Worm (Caenorhabditis elegans) whole organism, L4 larva: Measurements from ENCODE around the gene T12B3.3.

Experiments used
- duxl-1 ChIP-seq: sonication (generic microtip); optimal IDR thresholded peaks from 2 replicates; lab custom pipeline; 2016; ENCODE audit warnings: mild to moderate bottlenecking, missing genetic modification characterization, moderate library complexity, missing compliant biosample characterization; ENCODE audit not compliant: poor library complexity
- fos-1 ChIP-seq: fragments of 150-350 bp; optimal IDR thresholded peaks from 2 replicates; lab custom pipeline; 2014; ENCODE audit warnings: missing biosample characterization, missing genetic modification characterization
- lin-13 ChIP-seq: fragments of 150-350 bp; optimal IDR thresholded peaks from 2 replicates; lab custom pipeline; 2014; ENCODE audit warnings: missing biosample characterization, missing genetic modification reagents, missing genetic modification characterization
- lsy-2 ChIP-seq, 2 experiments: fragments of 150-350 bp in 1 of 2; sonication (generic microtip) in 1 of 2; optimal IDR thresholded peaks; 2 replicates each; lab custom pipeline; 2014 to 2017; ENCODE audit warnings: missing biosample characterization in 2 of 2, missing genetic modification characterization in 2 of 2
- nhr-25 ChIP-seq: sonication (generic microtip); optimal IDR thresholded peaks from 2 replicates; lab custom pipeline; 2017; ENCODE audit warnings: missing genetic modification characterization, mild to moderate bottlenecking, missing compliant biosample characterization, antibody characterized with exemption, moderate library complexity, borderline replicate concordance; ENCODE audit not compliant: insufficient read depth
- nhr-28 ChIP-seq: fragments of 150-350 bp; optimal IDR thresholded peaks from 2 replicates; lab custom pipeline; 2014; ENCODE audit warnings: missing biosample characterization, missing genetic modification characterization
- snpc-4 ChIP-seq: fragments of 150-350 bp; optimal IDR thresholded peaks from 2 replicates; lab custom pipeline; 2014; ENCODE audit warnings: missing biosample characterization, missing genetic modification characterization
- zag-1 ChIP-seq: fragments of 150-350 bp; optimal IDR thresholded peaks from 2 replicates; lab custom pipeline; 2014; ENCODE audit warnings: missing biosample characterization, missing genetic modification characterization

DNA sequence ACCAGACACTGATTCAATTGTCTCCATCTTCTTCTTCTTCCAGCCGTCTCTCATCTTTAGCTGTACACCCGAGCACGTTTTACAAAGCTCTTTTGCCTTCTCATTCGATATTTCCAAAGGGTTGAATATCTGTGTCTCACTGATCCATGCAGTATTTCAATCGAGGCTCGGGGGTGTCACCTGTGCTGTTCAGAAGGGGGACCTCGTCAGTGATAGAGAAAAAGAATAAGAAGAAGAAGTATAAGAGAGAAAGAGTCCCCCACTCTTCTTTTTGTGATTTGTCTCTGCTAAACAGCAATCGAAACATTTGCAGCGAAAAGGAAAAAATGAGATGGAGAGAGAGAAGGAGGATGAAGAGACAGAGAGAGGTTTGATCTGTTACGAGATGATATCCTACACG lies 51.1 kb downstream of the T12B3.3 start:
- TF ChIP-seq zag-1 (tag; lab: Kevin White, UChicago) (no peak), nhr-28 (tag; lab: Kevin White, UChicago) (no peak), snpc-4 (no peak), nhr-25 (tag; lab: Kevin White, UChicago) (no peak), lin-13 (GFP tag; lab: Kevin White, UChicago) (no peak), duxl-1 (no peak), lsy-2 (tag; optimal IDR thresholded peaks at IDR 0.05; lab: Kevin White, UChicago) (no peak), fos-1 (tag; lab: Kevin White, UChicago) (no peak)
